Worm (Caenorhabditis elegans): Measurements from ENCODE around the gene B0432.1.

DNA sequence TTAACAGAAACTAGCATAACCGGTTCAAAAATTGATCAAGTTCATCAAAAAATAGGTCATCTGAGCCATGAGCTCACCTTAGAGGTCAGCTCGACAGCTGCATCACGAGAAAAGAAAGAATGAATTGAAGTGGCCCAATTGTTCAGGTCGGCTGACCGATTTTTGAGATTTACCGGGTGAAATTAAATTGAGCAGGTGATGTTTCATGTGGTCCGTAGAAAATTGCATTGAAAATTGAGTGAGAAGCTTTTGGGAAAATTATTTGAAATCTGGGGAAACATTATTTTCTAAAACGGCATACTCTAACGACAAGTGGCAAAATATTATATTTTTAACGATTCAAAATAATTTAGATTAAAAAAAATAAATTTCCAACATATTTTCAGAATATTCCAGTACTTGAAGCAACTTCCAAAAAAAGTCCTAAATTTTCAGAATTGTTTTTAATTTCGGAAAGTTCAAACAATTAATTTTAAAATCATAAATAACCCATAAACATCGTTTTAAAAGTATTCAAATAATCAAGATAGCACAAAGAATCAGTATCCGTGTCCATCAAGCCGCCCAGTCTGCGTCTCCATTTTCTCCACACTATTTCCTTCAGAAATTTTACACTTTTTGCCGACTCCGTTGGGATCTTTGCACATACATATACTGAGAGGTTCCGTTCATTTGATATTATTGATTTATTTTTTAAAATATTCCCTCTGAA is 28.6 kb downstream of the B0432.1 start, which contains the start of gene sgcb-1:
- no peak for TF ChIP-seq lsy-2 (tag; optimal IDR thresholded peaks at IDR 0.05)
- no peak for TF ChIP-seq mab-5 (tag; optimal IDR thresholded peaks at IDR 0.05)
- no peak for TF ChIP-seq dmd-4 (tag; optimal IDR thresholded peaks at IDR 0.05)
- TF ChIP-seq crh-2 (tag; optimal IDR thresholded peaks at IDR 0.05) = no peak
- no peak for TF ChIP-seq ZK546.5 (tag; optimal IDR thresholded peaks at IDR 0.05)
- TF ChIP-seq snpc-4 (tag; optimal IDR thresholded peaks at IDR 0.05) = no peak
- no peak for TF ChIP-seq F13H6.1 (tag; optimal IDR thresholded peaks at IDR 0.05)
- TF ChIP-seq ama-1 (optimal IDR thresholded peaks at IDR 0.05) = no peak
